Worm (Caenorhabditis elegans): ENCODE results near the gene hacl-1.

The hacl-1 gene

ce11 chrII:11495806-11496205 lies 3.0 kb upstream of the hacl-1 start:
- no peak for TF ChIP-seq efl-1 (optimal IDR thresholded peaks at IDR 0.05)
- peak in 1 of 2 experiments; percentile 93 for TF ChIP-seq efl-1 (GFP tag; optimal IDR thresholded peaks at IDR 0.05 in 1 of 2)
- TF ChIP-seq C16A3.4 (tag; optimal IDR thresholded peaks at IDR 0.05) = no peak
- TF ChIP-seq isw-1 (GFP tag; IDR thresholded peaks at IDR 0.05) = no peak

ce11 chrII:11495307-11495706 lies 2.5 kb upstream of the hacl-1 start, which contains the start of the genes ooc-3 and B0334.4:
Gene ooc-3, minus strand, starts transcription at chrII:11495321.
Gene B0334.4, plus strand, starts transcription at chrII:11495692.
- TF ChIP-seq aly-2 (tag; optimal IDR thresholded peaks at IDR 0.05) (peak; percentile 16), egl-27 (tag; optimal IDR thresholded peaks at IDR 0.05) (no peak), lin-14 (GFP tag; optimal IDR thresholded peaks at IDR 0.05) (peak; percentile 22), snu-23 (GFP tag; optimal IDR thresholded peaks at IDR 0.05) (peak; percentile 45), nhr-71 (tag; optimal IDR thresholded peaks at IDR 0.05) (peak; percentile 27), blmp-1 (tag; optimal IDR thresholded peaks at IDR 0.05) (peak; percentile 6), ceh-82 (tag; optimal IDR thresholded peaks at IDR 0.05) (peak in 2 of 3 experiments; percentile 18 to 48), zip-4 (GFP tag; optimal IDR thresholded peaks at IDR 0.05) (peak; percentile 32), skn-1 (tag; optimal IDR thresholded peaks at IDR 0.05) (peak; percentile 47), C16A3.4 (tag; optimal IDR thresholded peaks at IDR 0.05) (peak; percentile 16), efl-3 (GFP tag; optimal IDR thresholded peaks at IDR 0.05) (no peak), lin-35 (GFP tag; optimal IDR thresholded peaks at IDR 0.05) (peak; percentile 44 to 60), snpc-4 (tag; optimal IDR thresholded peaks at IDR 0.05) (no peak), F16B12.6 (tag; optimal IDR thresholded peaks at IDR 0.05) (peak; percentile 81), nhr-47 (tag; optimal IDR thresholded peaks at IDR 0.05) (peak; percentile 32), efl-1 (optimal IDR thresholded peaks at IDR 0.05) (peak; percentile 38 to 58), efl-1 (GFP tag; optimal IDR thresholded peaks at IDR 0.05 in 1 of 2) (peak; percentile 56 to 85), unc-30 (tag; optimal IDR thresholded peaks at IDR 0.05) (no peak), lsy-2 (tag; optimal IDR thresholded peaks at IDR 0.05) (peak; percentile 80 to 97), mep-1 (tag; optimal IDR thresholded peaks at IDR 0.05) (peak; percentile 29), hpl-2 (GFP tag; optimal IDR thresholded peaks at IDR 0.05) (no peak), dpl-1 (GFP tag; optimal IDR thresholded peaks at IDR 0.05) (peak; percentile 14 to 67 (median 34))

- TF ChIP-seq blmp-1 (tag; optimal IDR thresholded peaks at IDR 0.05) (no peak), ceh-8 (GFP tag; optimal IDR thresholded peaks at IDR 0.05) (no peak), unc-98 (GFP tag; IDR thresholded peaks at IDR 0.05) (no peak), unc-130 (tag; optimal IDR thresholded peaks at IDR 0.05) (no peak), zag-1 (tag; optimal IDR thresholded peaks at IDR 0.05) (no peak)
Measured at ce11 chrII:11487999-11488398, 4.8 kb downstream of the hacl-1 start, which contains the start of gene B0334.13. Gene B0334.13, plus strand, starts transcription at chrII:11488299.

ce11 chrII:11486698-11487234 lies 6.0 kb downstream of the hacl-1 start, which contains the start of gene ttr-18:
Gene ttr-18, minus strand, starts transcription at chrII:11486748.
- TF ChIP-seq blmp-1 (tag; optimal IDR thresholded peaks at IDR 0.05) (peak; percentile 9), nhr-85 (tag) (peak; percentile 77), nhr-90 (tag; optimal IDR thresholded peaks at IDR 0.05; ENCODE audit: poor library complexity) (peak; percentile 16), nhr-20 (tag; optimal IDR thresholded peaks at IDR 0.05) (peak; percentile 28), dpl-1 (GFP tag; optimal IDR thresholded peaks at IDR 0.05) (no peak), jun-1 (tag; optimal IDR thresholded peaks at IDR 0.05) (no peak), snu-23 (GFP tag; optimal IDR thresholded peaks at IDR 0.05) (peak; percentile 39), elt-3 (tag; optimal IDR thresholded peaks at IDR 0.05) (peak in 1 of 6 experiments; percentile 40), lin-14 (GFP tag; optimal IDR thresholded peaks at IDR 0.05) (peak; percentile 58), mef-2 (tag; optimal IDR thresholded peaks at IDR 0.05) (no peak)

ce11 chrII:11485200-11485599 lies 7.6 kb downstream of the hacl-1 start, which contains the start of gene twk-5:
Gene twk-5, minus strand, starts transcription at chrII:11485300.
- peak; percentile 4 for TF ChIP-seq snu-23 (GFP tag; optimal IDR thresholded peaks at IDR 0.05)
- peak in 1 of 2 experiments; percentile 7 for TF ChIP-seq lsy-2 (tag; optimal IDR thresholded peaks at IDR 0.05)
- peak; percentile 67 for TF ChIP-seq nhr-85 (tag)
- TF ChIP-seq lin-14 (GFP tag; optimal IDR thresholded peaks at IDR 0.05) = peak; percentile 17
- TF ChIP-seq pqm-1 (tag; optimal IDR thresholded peaks at IDR 0.05) = no peak
- TF ChIP-seq nhr-90 (tag; optimal IDR thresholded peaks at IDR 0.05; ENCODE audit: poor library complexity) = no peak
- no peak for TF ChIP-seq unc-86 (tag; optimal IDR thresholded peaks at IDR 0.05)
